Fruit fly (Drosophila melanogaster) whole organism, embryonic: ENCODE results near the gene CG3009.

Source experiments
- ATbp ChIP-seq: fragments of 200-800 bp; sonication (Bioruptor generic); optimal IDR thresholded peaks from 2 replicates; lab custom pipeline; 2017; ENCODE audit warnings: missing biosample characterization, mild to moderate bottlenecking, missing genetic modification characterization, missing genetic modification reagents
- CG11504 ChIP-seq: fragments of 200-800 bp; sonication (Bioruptor generic); optimal IDR thresholded peaks from 3 replicates; lab custom pipeline; 2019; ENCODE audit warnings: missing biosample characterization, mild to moderate bottlenecking, missing genetic modification characterization, moderate library complexity
- CG12236 ChIP-seq: fragments of 200-800 bp; sonication (Bioruptor generic); optimal IDR thresholded peaks from 2 replicates; lab custom pipeline; 2016; ENCODE audit warnings: missing biosample characterization, missing genetic modification characterization
- CG12744 ChIP-seq: fragments of 200-800 bp; sonication (Bioruptor generic); optimal IDR thresholded peaks from 2 replicates; lab custom pipeline; 2016; ENCODE audit warnings: missing biosample characterization, missing genetic modification characterization
- CG14441 ChIP-seq: fragments of 200-800 bp; sonication (Bioruptor generic); IDR thresholded peaks from 2 replicates; pipeline ENCODE4 v1.3.6; 2022; ENCODE audit warnings: missing biosample characterization, missing genetic modification characterization
- CG14710 ChIP-seq: fragments of 200-800 bp; sonication (Bioruptor generic); optimal IDR thresholded peaks from 3 replicates; lab custom pipeline; 2019; ENCODE audit warnings: missing biosample characterization, mild to moderate bottlenecking, missing genetic modification characterization, moderate library complexity
- CG15514 ChIP-seq: fragments of 200-800 bp; sonication (Bioruptor generic); optimal IDR thresholded peaks from 3 replicates; lab custom pipeline; 2017; ENCODE audit warnings: missing biosample characterization, missing genetic modification characterization, mild to moderate bottlenecking, moderate library complexity, missing genetic modification reagents
- CG17568 ChIP-seq: fragments of 200-800 bp; sonication (Bioruptor generic); optimal IDR thresholded peaks from 2 replicates; lab custom pipeline; 2018; ENCODE audit warnings: missing biosample characterization, mild to moderate bottlenecking, missing genetic modification characterization, moderate library complexity
- CG1832 ChIP-seq: fragments of 200-800 bp; sonication (Bioruptor generic); optimal IDR thresholded peaks from 2 replicates; lab custom pipeline; 2017; ENCODE audit warnings: missing biosample characterization, mild to moderate bottlenecking, missing genetic modification characterization, inconsistent platforms
- CG18476 ChIP-seq: fragments of 200-800 bp; sonication (Bioruptor generic); optimal IDR thresholded peaks from 2 replicates; lab custom pipeline; 2016; ENCODE audit warnings: missing biosample characterization, mild to moderate bottlenecking, missing genetic modification characterization
- CG18619 ChIP-seq: fragments of 200-800 bp; sonication (Bioruptor generic); optimal IDR thresholded peaks from 3 replicates; lab custom pipeline; 2017; ENCODE audit warnings: missing biosample characterization, mild to moderate bottlenecking, missing genetic modification characterization
- CG2678 ChIP-seq: fragments of 200-800 bp; sonication (Bioruptor generic); optimal IDR thresholded peaks from 3 replicates; lab custom pipeline; 2019; ENCODE audit warnings: missing biosample characterization, mild to moderate bottlenecking, missing genetic modification characterization, moderate library complexity
- CG30020 ChIP-seq: fragments of 200-800 bp; optimal IDR thresholded peaks from 2 replicates; lab custom pipeline; 2019; ENCODE audit warnings: missing biosample characterization, mild to moderate bottlenecking, missing genetic modification characterization, moderate library complexity
- CG3163 ChIP-seq: fragments of 200-800 bp; sonication (Bioruptor generic); optimal IDR thresholded peaks from 3 replicates; lab custom pipeline; 2016; ENCODE audit warnings: missing biosample characterization, missing genetic modification characterization
- CG32532 ChIP-seq: fragments of 200-800 bp; sonication (Bioruptor generic); IDR thresholded peaks from 2 replicates; pipeline ENCODE4 v1.3.6; 2022; ENCODE audit warnings: missing biosample characterization, missing genetic modification characterization
- CG3407 ChIP-seq: fragments of 200-800 bp; sonication (Bioruptor generic); optimal IDR thresholded peaks from 2 replicates; lab custom pipeline; 2018; ENCODE audit warnings: missing biosample characterization, mild to moderate bottlenecking, missing genetic modification characterization
- CG3838 ChIP-seq: fragments of 200-800 bp; sonication (Bioruptor generic); optimal IDR thresholded peaks from 3 replicates; lab custom pipeline; 2016; ENCODE audit warnings: missing biosample characterization, missing genetic modification characterization
- CG6175 ChIP-seq: fragments of 200-800 bp; sonication (Bioruptor generic); IDR thresholded peaks from 3 replicates; pipeline ENCODE4 v1.3.6; 2022; ENCODE audit warnings: missing biosample characterization, missing genetic modification characterization
- CG6683 ChIP-seq: fragments of 200-800 bp; sonication (Bioruptor generic); optimal IDR thresholded peaks from 2 replicates; lab custom pipeline; 2017; ENCODE audit warnings: missing biosample characterization, mild to moderate bottlenecking, missing genetic modification characterization, missing genetic modification reagents
- CG6765 ChIP-seq: fragments of 200-800 bp; sonication (Bioruptor generic); optimal IDR thresholded peaks from 3 replicates; lab custom pipeline; 2017; ENCODE audit warnings: missing biosample characterization, mild to moderate bottlenecking, missing genetic modification characterization
- CG6791 ChIP-seq: fragments of 200-800 bp; sonication (Bioruptor generic); IDR thresholded peaks from 3 replicates; pipeline ENCODE4 v1.3.6; 2022; ENCODE audit warnings: missing biosample characterization, missing genetic modification characterization; ENCODE audit not compliant: partially characterized antibody
- CG6854 ChIP-seq: fragments of 200-800 bp; sonication (Bioruptor generic); optimal IDR thresholded peaks from 3 replicates; lab custom pipeline; 2017; ENCODE audit warnings: missing biosample characterization, mild to moderate bottlenecking, missing genetic modification characterization
- CG7357 ChIP-seq: fragments of 200-800 bp; sonication (Bioruptor generic); IDR thresholded peaks from 3 replicates; pipeline ENCODE4 v1.3.6; 2022; ENCODE audit warnings: missing biosample characterization, missing genetic modification characterization
- Dip2 ChIP-seq: fragments of 200-800 bp; sonication (Bioruptor generic); IDR thresholded peaks from 2 replicates; pipeline ENCODE4 v1.3.6; 2022; ENCODE audit warnings: missing biosample characterization, missing genetic modification characterization
- Doc3 ChIP-seq: fragments of 200-800 bp; sonication (Bioruptor generic); IDR thresholded peaks from 3 replicates; pipeline ENCODE4 v1.3.6; 2022; ENCODE audit warnings: missing biosample characterization, missing genetic modification characterization; ENCODE audit not compliant: partially characterized antibody
- Drgx ChIP-seq: fragments of 200-800 bp; sonication (Bioruptor generic); IDR thresholded peaks from 2 replicates; pipeline ENCODE4 v1.3.6; 2022; ENCODE audit warnings: missing biosample characterization, missing genetic modification characterization
- Hr3 ChIP-seq: fragments of 200-800 bp; sonication (Bioruptor generic); optimal IDR thresholded peaks from 3 replicates; lab custom pipeline; 2016; ENCODE audit warnings: missing biosample characterization, missing genetic modification characterization
- Mad ChIP-seq: fragments of 200-800 bp; sonication (Bioruptor generic); optimal IDR thresholded peaks from 2 replicates; lab custom pipeline; 2016; ENCODE audit warnings: missing biosample characterization, missing genetic modification characterization
- Max ChIP-seq: fragments of 200-800 bp; sonication (Bioruptor generic); optimal IDR thresholded peaks from 2 replicates; lab custom pipeline; 2016; ENCODE audit warnings: missing biosample characterization, mild to moderate bottlenecking, missing genetic modification characterization
- NC2α ChIP-seq: fragments of 200-800 bp; sonication (Bioruptor generic); optimal IDR thresholded peaks from 2 replicates; lab custom pipeline; 2016; ENCODE audit warnings: missing biosample characterization, missing genetic modification characterization
- NfI ChIP-seq: fragments of 200-800 bp; sonication (Bioruptor generic); optimal IDR thresholded peaks from 3 replicates; lab custom pipeline; 2018; ENCODE audit warnings: missing biosample characterization, mild to moderate bottlenecking, missing genetic modification characterization, moderate library complexity
- Optix ChIP-seq: fragments of 200-800 bp; sonication (Bioruptor generic); IDR thresholded peaks from 3 replicates; pipeline ENCODE4 v1.3.6; 2022; ENCODE audit warnings: missing biosample characterization, missing genetic modification characterization
- Rfx ChIP-seq: fragments of 200-800 bp; sonication (Bioruptor generic); IDR thresholded peaks from 2 replicates; pipeline ENCODE4 v1.3.6; 2022; ENCODE audit warnings: missing biosample characterization, missing genetic modification characterization
- Sry-δ ChIP-seq: fragments of 200-800 bp; sonication (Bioruptor generic); optimal IDR thresholded peaks from 2 replicates; lab custom pipeline; 2016; ENCODE audit warnings: missing biosample characterization, missing genetic modification characterization
- YL-1 ChIP-seq: fragments of 200-800 bp; sonication (Bioruptor generic); optimal IDR thresholded peaks from 3 replicates; lab custom pipeline; 2017; ENCODE audit warnings: missing biosample characterization, mild to moderate bottlenecking, missing genetic modification characterization
- ato ChIP-seq: fragments of 200-800 bp; sonication (Bioruptor generic); IDR thresholded peaks from 2 replicates; pipeline ENCODE4 v1.3.6; 2022; ENCODE audit warnings: missing biosample characterization, missing genetic modification characterization; ENCODE audit not compliant: partially characterized antibody
- bigmax ChIP-seq: fragments of 200-800 bp; sonication (Bioruptor generic); optimal IDR thresholded peaks from 2 replicates; lab custom pipeline; 2018; ENCODE audit warnings: missing biosample characterization, mild to moderate bottlenecking, missing genetic modification characterization
- dmrt11E ChIP-seq: fragments of 200-800 bp; sonication (Bioruptor generic); optimal IDR thresholded peaks from 3 replicates; lab custom pipeline; 2018; ENCODE audit warnings: missing biosample characterization, mild to moderate bottlenecking, missing genetic modification characterization, moderate library complexity
- ewg ChIP-seq: fragments of 200-800 bp; sonication (Bioruptor generic); optimal IDR thresholded peaks from 3 replicates; lab custom pipeline; 2017; ENCODE audit warnings: mild to moderate bottlenecking, missing biosample characterization, missing genetic modification reagents, missing genetic modification characterization
- eyg ChIP-seq: fragments of 200-800 bp; sonication (Bioruptor generic); optimal IDR thresholded peaks from 3 replicates; lab custom pipeline; 2016; ENCODE audit warnings: missing biosample characterization, missing genetic modification characterization
- insv ChIP-seq, 2 experiments: fragments of 200-800 bp; sonication (Bioruptor generic); optimal IDR thresholded peaks; 3 replicates each; lab custom pipeline; 2016 to 2018; ENCODE audit warnings: missing biosample characterization in 2 of 2, missing genetic modification characterization in 2 of 2
- pum ChIP-seq: fragments of 200-800 bp; sonication (Bioruptor generic); optimal IDR thresholded peaks from 2 replicates; lab custom pipeline; 2016; ENCODE audit warnings: missing biosample characterization, missing genetic modification characterization
- sd ChIP-seq: fragments of 200-800 bp; sonication (Bioruptor generic); optimal IDR thresholded peaks from 3 replicates; lab custom pipeline; 2018; ENCODE audit warnings: missing biosample characterization, mild to moderate bottlenecking, missing genetic modification characterization, moderate library complexity
- sim ChIP-seq: fragments of 200-800 bp; sonication (Bioruptor generic); IDR thresholded peaks from 2 replicates; pipeline ENCODE4 v1.3.6; 2022; ENCODE audit warnings: missing biosample characterization, missing genetic modification characterization
- slou ChIP-seq: fragments of 200-800 bp; sonication (Bioruptor generic); optimal IDR thresholded peaks from 3 replicates; lab custom pipeline; 2016; ENCODE audit warnings: missing biosample characterization, missing genetic modification characterization
- sna ChIP-seq: fragments of 200-800 bp; sonication (Bioruptor generic); IDR thresholded peaks from 2 replicates; pipeline ENCODE4 v1.3.6; 2022; ENCODE audit warnings: missing biosample characterization, missing genetic modification characterization; ENCODE audit not compliant: partially characterized antibody
- ssp ChIP-seq: fragments of 200-800 bp; sonication (Bioruptor generic); IDR thresholded peaks from 2 replicates; pipeline ENCODE4 v1.3.6; 2022; ENCODE audit warnings: missing biosample characterization, missing genetic modification characterization
- stwl ChIP-seq: fragments of 200-800 bp; sonication (Bioruptor generic); optimal IDR thresholded peaks from 3 replicates; lab custom pipeline; 2018; ENCODE audit warnings: missing biosample characterization, mild to moderate bottlenecking, missing genetic modification characterization, moderate library complexity
- tin ChIP-seq: fragments of 200-800 bp; sonication (Bioruptor generic); optimal IDR thresholded peaks from 3 replicates; lab custom pipeline; 2016; ENCODE audit warnings: missing biosample characterization, missing genetic modification characterization

Gene CG3009

DNA sequence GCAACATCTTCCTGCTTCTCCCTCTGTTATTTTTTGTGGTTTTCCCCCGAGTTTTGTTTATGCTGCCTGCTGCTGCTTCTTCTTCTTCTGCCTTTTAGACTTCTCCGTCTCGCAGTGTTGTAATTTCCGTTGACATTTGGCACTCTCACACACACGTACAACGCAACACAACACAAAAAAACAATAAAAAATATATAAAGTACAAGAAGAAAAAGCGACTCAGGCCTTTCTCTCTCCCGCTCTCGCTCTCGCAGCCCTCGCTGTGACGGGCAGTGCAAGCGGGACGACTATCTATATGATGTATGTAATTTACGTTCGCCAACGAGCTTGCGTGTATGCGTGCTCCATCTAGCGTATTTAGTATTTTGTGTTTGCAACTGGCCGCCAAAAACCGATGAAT is 19.6 kb upstream of the CG3009 start (continued):
- no peak for TF ChIP-seq ATbp (GFP tag; lab: Kevin White, UChicago)
- TF ChIP-seq CG6791 (GFP tag; lab: Robert Waterston, UW): 0 out of 3 replicates have a peak, but pooled peaks have one; percentile 24
- no peak for TF ChIP-seq sna (GFP tag; lab: Robert Waterston, UW)
- TF ChIP-seq CG14710: no peak
- TF ChIP-seq CG12744 (GFP tag; lab: Kevin White, UChicago): no peak
- TF ChIP-seq CG14441 (GFP tag; lab: Robert Waterston, UW): no peak
- TF ChIP-seq dmrt11E (tag; lab: Kevin White, UChicago): no peak
- TF ChIP-seq Drgx (GFP tag; lab: Robert Waterston, UW): peak; percentile 57
- no peak for TF ChIP-seq CG18619 (GFP tag; lab: Kevin White, UChicago)
- no peak for TF ChIP-seq tin (GFP tag; lab: Kevin White, UChicago)
- TF ChIP-seq Sry-δ (GFP tag; lab: Kevin White, UChicago): no peak
- no peak for TF ChIP-seq eyg (GFP tag; lab: Kevin White, UChicago)
- no peak for TF ChIP-seq CG3838 (GFP tag; lab: Kevin White, UChicago)
- peak; percentile 16 for TF ChIP-seq sd
- TF ChIP-seq CG1832: peak; percentile 91
- TF ChIP-seq CG3163 (GFP tag; lab: Kevin White, UChicago): no peak

DNA sequence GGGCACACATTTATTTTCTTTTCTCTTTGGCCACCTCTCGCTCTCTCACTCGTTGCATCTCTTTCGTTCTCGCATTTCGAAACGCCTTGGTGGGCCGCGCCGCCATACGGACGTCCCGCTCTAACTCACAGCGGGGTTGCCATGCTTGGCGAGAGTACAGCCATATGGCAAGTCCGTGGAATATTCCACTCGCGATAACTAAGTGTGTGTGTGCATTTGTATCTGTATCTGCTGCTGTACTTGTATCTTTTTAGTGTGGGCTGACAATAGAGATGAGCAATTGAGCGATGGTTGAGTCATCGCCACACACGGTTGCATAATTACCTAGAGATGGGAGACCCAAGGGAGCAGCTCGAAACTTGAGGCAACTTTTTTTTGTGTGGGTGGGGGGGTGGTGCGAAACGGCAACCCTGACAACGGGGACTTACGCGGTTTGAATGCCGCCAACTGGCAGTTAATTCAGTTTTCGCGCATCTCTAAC is 18.0 kb upstream of the CG3009 start:
- TF ChIP-seq NC2α (GFP tag; lab: Kevin White, UChicago): peak; percentile 29
- peak; percentile 83 for TF ChIP-seq pum (GFP tag; lab: Kevin White, UChicago)
- peak; percentile 79 for TF ChIP-seq Doc3 (GFP tag; lab: Robert Waterston, UW)
- peak; percentile 77 for TF ChIP-seq CG7357 (GFP tag; lab: Robert Waterston, UW)
- peak; percentile 80 for TF ChIP-seq Mad
- TF ChIP-seq CG3407 (GFP tag; lab: Kevin White, UChicago): no peak
- TF ChIP-seq ato (GFP tag; lab: Robert Waterston, UW): peak; percentile 71
- TF ChIP-seq sim: peak; percentile 39; the same call in 1 of the 2 replicates
- peak; percentile 11 for TF ChIP-seq CG12236
- TF ChIP-seq CG6683 (GFP tag; lab: Kevin White, UChicago): peak; percentile 74
- TF ChIP-seq NfI (GFP tag; lab: Kevin White, UChicago): peak; percentile 85
- TF ChIP-seq Hr3 (GFP tag; lab: Kevin White, UChicago): peak; percentile 71
- TF ChIP-seq CG17568: peak; percentile 57
- peak; percentile 79 for TF ChIP-seq Drgx (GFP tag; lab: Robert Waterston, UW)
- peak; percentile 96 for TF ChIP-seq Rfx (GFP tag; lab: Robert Waterston, UW)
- TF ChIP-seq Dip2 (GFP tag; lab: Robert Waterston, UW): no peak
- peak; percentile 90 for TF ChIP-seq sd
- peak; percentile 50 for TF ChIP-seq CG6765 (GFP tag; lab: Kevin White, UChicago)
- peak; percentile 84 for TF ChIP-seq CG2678 (tag; lab: Kevin White, UChicago)
- peak; percentile 58 for TF ChIP-seq CG30020 (tag; lab: Kevin White, UChicago)
- TF ChIP-seq Max (GFP tag; lab: Kevin White, UChicago): peak; percentile 39
- TF ChIP-seq CG15514 (GFP tag; lab: Kevin White, UChicago): peak; percentile 89
- TF ChIP-seq CG11504 (tag; lab: Kevin White, UChicago): peak; percentile 86
- TF ChIP-seq bigmax (GFP tag; lab: Kevin White, UChicago): peak; percentile 6
- TF ChIP-seq CG18476 (GFP tag; lab: Kevin White, UChicago): no peak
- peak; percentile 87 for TF ChIP-seq CG6175 (GFP tag; lab: Robert Waterston, UW)
- peak; percentile 98 for TF ChIP-seq stwl (tag; lab: Kevin White, UChicago)
- peak; percentile 69 for TF ChIP-seq CG3838 (GFP tag; lab: Kevin White, UChicago)
- TF ChIP-seq CG32532 (GFP tag; lab: Robert Waterston, UW): peak; percentile 93
- TF ChIP-seq CG6854: peak; percentile 48
- TF ChIP-seq insv (GFP tag; optimal IDR thresholded peaks at IDR 0.05; lab: Kevin White, UChicago): peak in 1 of 2 experiments; percentile 65
- TF ChIP-seq slou: peak; percentile 62
- TF ChIP-seq YL-1 (GFP tag; lab: Kevin White, UChicago): peak; percentile 96
- TF ChIP-seq ssp (GFP tag; lab: Robert Waterston, UW): peak; percentile 75
- TF ChIP-seq ewg (GFP tag; lab: Kevin White, UChicago): peak; percentile 64
- TF ChIP-seq Optix: peak; percentile 89
